Worm (Caenorhabditis elegans) whole organism, mixed stage, embryonic: Measurements from ENCODE around the gene C35B1.5.

ENCODE experiments used
- nhr-237 ChIP-seq: fragments of 150-350 bp; optimal IDR thresholded peaks from 2 replicates; lab custom pipeline; 2014; ENCODE audit warnings: missing biosample characterization, missing genetic modification characterization
- nhr-76 ChIP-seq: sonication (generic microtip); optimal IDR thresholded peaks from 2 replicates; lab custom pipeline; 2017; ENCODE audit warnings: missing biosample characterization, missing genetic modification characterization
- unc-62 ChIP-seq: fragments of 150-350 bp; optimal IDR thresholded peaks from 2 replicates; lab custom pipeline; 2014; ENCODE audit warnings: missing biosample characterization, missing genetic modification reagents, missing genetic modification characterization
- ztf-11 ChIP-seq: fragments of 150-350 bp; optimal IDR thresholded peaks from 2 replicates; lab custom pipeline; 2014; ENCODE audit warnings: missing biosample characterization, missing genetic modification characterization

ce11 chrIV:4052274-4052673, 31.7 kb downstream of the C35B1.5 start:
- TF ChIP-seq ztf-11 (tag; lab: Kevin White, UChicago): no peak
- TF ChIP-seq nhr-76 (tag; lab: Kevin White, UChicago): no peak
- no peak for TF ChIP-seq nhr-237 (tag; lab: Kevin White, UChicago)
- TF ChIP-seq unc-62 (GFP tag; lab: Kevin White, UChicago): no peak
